Fruit fly (Drosophila melanogaster) whole organism, prepupa: ENCODE results near the gene CG12540.
A peak's percentile ranks its signal among the peaks of the same experiment; 100 is the strongest.

ENCODE experiments used
- CG10631 ChIP-seq: fragments of 200-800 bp; sonication (Bioruptor generic); optimal IDR thresholded peaks from 2 replicates; lab custom pipeline; 2016; ENCODE audit warnings: missing biosample characterization, missing genetic modification characterization
- CG10669 ChIP-seq: fragments of 200-800 bp; sonication (Bioruptor generic); optimal IDR thresholded peaks from 3 replicates; lab custom pipeline; 2018; ENCODE audit warnings: missing biosample characterization, mild to moderate bottlenecking, missing genetic modification characterization, moderate library complexity
- CG11294 ChIP-seq: fragments of 200-800 bp; sonication (Bioruptor generic); IDR thresholded peaks from 2 replicates; pipeline ENCODE4 v1.3.6; 2022; ENCODE audit warnings: missing biosample characterization, missing genetic modification characterization
- CG11902 ChIP-seq: fragments of 200-800 bp; sonication (Bioruptor generic); optimal IDR thresholded peaks from 3 replicates; lab custom pipeline; 2016; ENCODE audit warnings: missing biosample characterization, missing genetic modification characterization
- CG15336 ChIP-seq: fragments of 200-800 bp; sonication (Bioruptor generic); IDR thresholded peaks from 2 replicates; pipeline ENCODE4 v1.3.6; 2022; ENCODE audit warnings: missing biosample characterization, missing genetic modification characterization
- CG1621 ChIP-seq: fragments of 200-800 bp; sonication (Bioruptor generic); optimal IDR thresholded peaks from 3 replicates; lab custom pipeline; 2018; ENCODE audit warnings: missing biosample characterization, mild to moderate bottlenecking, missing genetic modification characterization
- CG16779 ChIP-seq: fragments of 200-800 bp; sonication (Bioruptor generic); optimal IDR thresholded peaks from 3 replicates; lab custom pipeline; 2017; ENCODE audit warnings: missing biosample characterization, mild to moderate bottlenecking, missing genetic modification characterization
- CG3032 ChIP-seq: fragments of 200-800 bp; optimal IDR thresholded peaks from 2 replicates; lab custom pipeline; 2019; ENCODE audit warnings: missing biosample characterization, mild to moderate bottlenecking, missing genetic modification characterization, moderate library complexity
- CG31627 ChIP-seq: fragments of 200-800 bp; sonication (Bioruptor generic); optimal IDR thresholded peaks from 3 replicates; lab custom pipeline; 2016; ENCODE audit warnings: missing biosample characterization, missing genetic modification characterization
- CG34406 ChIP-seq: fragments of 200-800 bp; sonication (Bioruptor generic); optimal IDR thresholded peaks from 3 replicates; lab custom pipeline; 2016; ENCODE audit warnings: missing biosample characterization, missing genetic modification characterization
- CG3919 ChIP-seq: fragments of 200-800 bp; sonication (Bioruptor generic); optimal IDR thresholded peaks from 3 replicates; lab custom pipeline; 2016; ENCODE audit warnings: missing biosample characterization, missing genetic modification characterization
- CG6792 ChIP-seq: fragments of 200-800 bp; sonication (Bioruptor generic); optimal IDR thresholded peaks from 3 replicates; lab custom pipeline; 2016; ENCODE audit warnings: missing biosample characterization, missing genetic modification characterization
- CG6808 ChIP-seq: fragments of 200-800 bp; sonication (Bioruptor generic); optimal IDR thresholded peaks from 3 replicates; lab custom pipeline; 2017; ENCODE audit warnings: missing biosample characterization, missing genetic modification characterization, mild to moderate bottlenecking, moderate library complexity, missing genetic modification reagents
- CG6854 ChIP-seq: fragments of 200-800 bp; sonication (Bioruptor generic); optimal IDR thresholded peaks from 2 replicates; lab custom pipeline; 2017; ENCODE audit warnings: missing biosample characterization, mild to moderate bottlenecking, missing genetic modification characterization
- CG8119 ChIP-seq: fragments of 200-800 bp; sonication (Bioruptor generic); IDR thresholded peaks from 3 replicates; pipeline ENCODE4 v1.3.6; 2022; ENCODE audit warnings: missing biosample characterization, missing genetic modification characterization
- CG8319 ChIP-seq: fragments of 200-800 bp; sonication (Bioruptor generic); optimal IDR thresholded peaks from 3 replicates; lab custom pipeline; 2016; ENCODE audit warnings: missing biosample characterization, missing genetic modification characterization
- CG8632 ChIP-seq: fragments of 200-800 bp; sonication (Bioruptor generic); optimal IDR thresholded peaks from 3 replicates; lab custom pipeline; 2016; ENCODE audit warnings: missing biosample characterization, missing genetic modification characterization
- CG9139 ChIP-seq: fragments of 200-800 bp; sonication (Bioruptor generic); optimal IDR thresholded peaks from 3 replicates; lab custom pipeline; 2017; ENCODE audit warnings: missing biosample characterization, mild to moderate bottlenecking, missing genetic modification characterization
- Eip93F ChIP-seq: fragments of 200-800 bp; sonication (Bioruptor generic); optimal IDR thresholded peaks from 2 replicates; lab custom pipeline; 2016; ENCODE audit warnings: missing biosample characterization, mild to moderate bottlenecking, missing genetic modification characterization
- Ets21C ChIP-seq: fragments of 200-800 bp; sonication (Bioruptor generic); optimal IDR thresholded peaks from 3 replicates; lab custom pipeline; 2016; ENCODE audit warnings: missing biosample characterization, missing genetic modification characterization
- Ets96B ChIP-seq: fragments of 200-800 bp; optimal IDR thresholded peaks from 2 replicates; lab custom pipeline; 2019; ENCODE audit warnings: missing biosample characterization, mild to moderate bottlenecking, missing genetic modification characterization, moderate library complexity
- Gug ChIP-seq: fragments of 200-800 bp; sonication (Bioruptor generic); IDR thresholded peaks from 2 replicates; pipeline ENCODE4 v1.3.6; 2022; ENCODE audit warnings: missing biosample characterization, missing genetic modification characterization
- Hr39 ChIP-seq: fragments of 200-800 bp; sonication (Bioruptor generic); optimal IDR thresholded peaks from 2 replicates; lab custom pipeline; 2016; ENCODE audit warnings: missing biosample characterization, missing genetic modification characterization
- Hr4 ChIP-seq: fragments of 200-800 bp; sonication (Bioruptor generic); optimal IDR thresholded peaks from 3 replicates; lab custom pipeline; 2016; ENCODE audit warnings: missing biosample characterization, missing genetic modification characterization
- Met ChIP-seq: fragments of 200-800 bp; sonication (Bioruptor generic); optimal IDR thresholded peaks from 3 replicates; lab custom pipeline; 2016; ENCODE audit warnings: missing biosample characterization, missing genetic modification characterization
- OdsH ChIP-seq: fragments of 200-800 bp; sonication (Bioruptor generic); optimal IDR thresholded peaks from 3 replicates; lab custom pipeline; 2016; ENCODE audit warnings: missing biosample characterization, missing genetic modification characterization
- Smox ChIP-seq: fragments of 200-800 bp; sonication (Bioruptor generic); optimal IDR thresholded peaks from 3 replicates; lab custom pipeline; 2016; ENCODE audit warnings: missing biosample characterization, missing genetic modification characterization
- Sox14 ChIP-seq: fragments of 200-800 bp; sonication (Bioruptor generic); optimal IDR thresholded peaks from 3 replicates; lab custom pipeline; 2016; ENCODE audit warnings: missing biosample characterization, missing genetic modification characterization
- Sox15 ChIP-seq: fragments of 200-800 bp; sonication (Bioruptor generic); optimal IDR thresholded peaks from 3 replicates; lab custom pipeline; 2016; ENCODE audit warnings: missing biosample characterization, missing genetic modification characterization
- achi ChIP-seq: fragments of 200-800 bp; sonication (Bioruptor generic); optimal IDR thresholded peaks from 3 replicates; lab custom pipeline; 2016; ENCODE audit warnings: missing biosample characterization, missing genetic modification characterization
- acj6 ChIP-seq: fragments of 200-800 bp; sonication (Bioruptor generic); optimal IDR thresholded peaks from 3 replicates; lab custom pipeline; 2016; ENCODE audit warnings: missing biosample characterization, missing genetic modification characterization
- cyc ChIP-seq: fragments of 200-800 bp; sonication (Bioruptor generic); optimal IDR thresholded peaks from 3 replicates; lab custom pipeline; 2016; ENCODE audit warnings: missing biosample characterization, missing genetic modification characterization
- dac ChIP-seq: fragments of 200-800 bp; sonication (Bioruptor generic); optimal IDR thresholded peaks from 2 replicates; lab custom pipeline; 2017; ENCODE audit warnings: missing biosample characterization, mild to moderate bottlenecking, missing genetic modification characterization
- eg ChIP-seq: fragments of 200-800 bp; sonication (Bioruptor generic); IDR thresholded peaks from 3 replicates; pipeline ENCODE4 v1.3.6; 2022; ENCODE audit warnings: missing biosample characterization, missing genetic modification characterization
- esn ChIP-seq: fragments of 200-800 bp; sonication (Bioruptor generic); optimal IDR thresholded peaks from 2 replicates; lab custom pipeline; 2016; ENCODE audit warnings: missing biosample characterization, mild to moderate bottlenecking, missing genetic modification characterization, moderate library complexity
- fd59A ChIP-seq: fragments of 200-800 bp; sonication (Bioruptor generic); optimal IDR thresholded peaks from 2 replicates; lab custom pipeline; 2017; ENCODE audit warnings: missing biosample characterization, mild to moderate bottlenecking, missing genetic modification characterization, missing genetic modification reagents
- fd85E ChIP-seq: fragments of 200-800 bp; sonication (Bioruptor generic); optimal IDR thresholded peaks from 3 replicates; lab custom pipeline; 2016; ENCODE audit warnings: missing biosample characterization, missing genetic modification characterization
- fkh ChIP-seq: fragments of 200-800 bp; sonication (Bioruptor generic); optimal IDR thresholded peaks from 3 replicates; lab custom pipeline; 2017; ENCODE audit warnings: missing biosample characterization, mild to moderate bottlenecking, missing genetic modification characterization, moderate library complexity
- net ChIP-seq: fragments of 200-800 bp; sonication (Bioruptor generic); optimal IDR thresholded peaks from 3 replicates; lab custom pipeline; 2016; ENCODE audit warnings: missing biosample characterization, missing genetic modification characterization
- pdm3 ChIP-seq: fragments of 200-800 bp; sonication (Bioruptor generic); optimal IDR thresholded peaks from 3 replicates; lab custom pipeline; 2016; ENCODE audit warnings: missing biosample characterization, missing genetic modification characterization
- spab ChIP-seq: fragments of 200-800 bp; sonication (Bioruptor generic); optimal IDR thresholded peaks from 2 replicates; lab custom pipeline; 2017; ENCODE audit warnings: missing biosample characterization, mild to moderate bottlenecking, missing genetic modification characterization, missing genetic modification reagents
- ss ChIP-seq, 2 experiments: fragments of 200-800 bp; sonication (Bioruptor generic); optimal IDR thresholded peaks; 2 replicates in 1 of 2; 3 replicates in 1 of 2; lab custom pipeline; 2017 to 2018; ENCODE audit warnings: mild to moderate bottlenecking in 2 of 2, missing biosample characterization in 2 of 2, missing genetic modification characterization in 2 of 2, moderate library complexity in 1 of 2
- topi ChIP-seq: fragments of 200-800 bp; sonication (Bioruptor generic); optimal IDR thresholded peaks from 3 replicates; lab custom pipeline; 2016; ENCODE audit warnings: missing biosample characterization, missing genetic modification characterization
- vri ChIP-seq: fragments of 200-800 bp; sonication (Bioruptor generic); optimal IDR thresholded peaks from 3 replicates; lab custom pipeline; 2016; ENCODE audit warnings: missing biosample characterization, mild to moderate bottlenecking, missing genetic modification characterization

CG12540 gene

dm6 chrX:14483521-14484031 lies 12.4 kb upstream of the CG12540 start (continued):
- TF ChIP-seq CG16779 (peak; percentile 61), Sox14 (GFP tag; lab: Kevin White, UChicago) (peak; percentile 80), ss (GFP tag; optimal IDR thresholded peaks at IDR 0.05; lab: Kevin White, UChicago) (peak; percentile 43 to 70), CG1621 (tag; lab: Kevin White, UChicago) (peak; percentile 4), net (GFP tag; lab: Kevin White, UChicago) (peak; percentile 84), OdsH (GFP tag; lab: Kevin White, UChicago) (peak; percentile 84), vri (GFP tag; lab: Kevin White, UChicago) (peak; percentile 94), esn (GFP tag; lab: Kevin White, UChicago) (peak; percentile 86), CG11902 (GFP tag; lab: Kevin White, UChicago) (peak; percentile 85), CG8632 (GFP tag; lab: Kevin White, UChicago) (peak; percentile 89), CG10669 (GFP tag; lab: Kevin White, UChicago) (peak; percentile 65), spab (GFP tag; lab: Kevin White, UChicago) (peak; percentile 54), CG3032 (tag; lab: Kevin White, UChicago) (peak; percentile 34), CG6854 (GFP tag; lab: Kevin White, UChicago) (peak; percentile 20), topi (peak; percentile 86), Gug (GFP tag; lab: Robert Waterston, UW) (peak; percentile 14; the same call in 1 of the 2 replicates), fkh (GFP tag; lab: Kevin White, UChicago) (peak; percentile 3), Hr4 (GFP tag; lab: Kevin White, UChicago) (peak; percentile 83), CG10631 (GFP tag; lab: Kevin White, UChicago) (peak; percentile 77), CG15336 (GFP tag; lab: Robert Waterston, UW) (peak; percentile 79), CG6792 (peak; percentile 89)

- peak; percentile 24 for TF ChIP-seq fd85E (GFP tag; lab: Kevin White, UChicago)
- peak; percentile 59 for TF ChIP-seq CG8319 (GFP tag; lab: Kevin White, UChicago)
- no peak for TF ChIP-seq CG16779
- TF ChIP-seq esn (GFP tag; lab: Kevin White, UChicago), result peak; percentile 72
- no peak for TF ChIP-seq CG11294 (GFP tag; lab: Robert Waterston, UW)
- no peak for TF ChIP-seq fkh (GFP tag; lab: Kevin White, UChicago)
- no peak for TF ChIP-seq CG15336 (GFP tag; lab: Robert Waterston, UW)
- TF ChIP-seq CG10669 (GFP tag; lab: Kevin White, UChicago), result no peak
- peak; percentile 57 for TF ChIP-seq vri (GFP tag; lab: Kevin White, UChicago)
- TF ChIP-seq Ets21C (GFP tag; lab: Kevin White, UChicago), result peak; percentile 56
- TF ChIP-seq fd59A (GFP tag; lab: Kevin White, UChicago), result no peak
- peak; percentile 80 for TF ChIP-seq CG6792
- TF ChIP-seq ss (GFP tag; optimal IDR thresholded peaks at IDR 0.05; lab: Kevin White, UChicago), result no peak
- TF ChIP-seq CG6854 (GFP tag; lab: Kevin White, UChicago), result no peak
- peak; percentile 58 for TF ChIP-seq net (GFP tag; lab: Kevin White, UChicago)
- TF ChIP-seq pdm3, result peak; percentile 73
- peak; percentile 72 for TF ChIP-seq Smox
- no peak for TF ChIP-seq CG1621 (tag; lab: Kevin White, UChicago)
- peak; percentile 70 for TF ChIP-seq topi
- TF ChIP-seq CG11902 (GFP tag; lab: Kevin White, UChicago), result peak; percentile 62
- no peak for TF ChIP-seq dac (GFP tag; lab: Kevin White, UChicago)
- TF ChIP-seq spab (GFP tag; lab: Kevin White, UChicago), result no peak
- TF ChIP-seq cyc (GFP tag; lab: Kevin White, UChicago), result peak; percentile 61
- peak; percentile 66 for TF ChIP-seq Sox15 (GFP tag; lab: Kevin White, UChicago)
- peak; percentile 61 for TF ChIP-seq CG31627 (GFP tag; lab: Kevin White, UChicago)
- peak; percentile 70 for TF ChIP-seq achi (GFP tag; lab: Kevin White, UChicago)
- TF ChIP-seq Ets96B (tag; lab: Kevin White, UChicago), result peak; percentile 1
- peak; percentile 71 for TF ChIP-seq CG3919 (GFP tag; lab: Kevin White, UChicago)
- TF ChIP-seq Hr39 (GFP tag; lab: Kevin White, UChicago), result peak; percentile 72
- 0 out of 3 replicates have a peak, but pooled peaks have one; percentile 28 for TF ChIP-seq eg (GFP tag; lab: Robert Waterston, UW)
- no peak for TF ChIP-seq Eip93F (GFP tag; lab: Kevin White, UChicago)
- peak; percentile 32 for TF ChIP-seq Hr4 (GFP tag; lab: Kevin White, UChicago)
- TF ChIP-seq Met, result peak; percentile 77
- TF ChIP-seq CG8632 (GFP tag; lab: Kevin White, UChicago), result peak; percentile 78
- TF ChIP-seq CG3032 (tag; lab: Kevin White, UChicago), result no peak
- no peak for TF ChIP-seq CG6808 (GFP tag; lab: Kevin White, UChicago)
- no peak for TF ChIP-seq CG9139 (GFP tag; lab: Kevin White, UChicago)
- TF ChIP-seq acj6, result peak; percentile 67
- TF ChIP-seq CG10631 (GFP tag; lab: Kevin White, UChicago), result peak; percentile 57
- TF ChIP-seq Sox14 (GFP tag; lab: Kevin White, UChicago), result peak; percentile 44
- 0 out of 3 replicates have a peak, but pooled peaks have one; percentile 26 for TF ChIP-seq CG8119 (GFP tag; lab: Robert Waterston, UW)
- peak; percentile 75 for TF ChIP-seq CG34406 (GFP tag; lab: Kevin White, UChicago)
Measured at dm6 chrX:14493779-14494401, 2.0 kb upstream of the CG12540 start.
